Worm (Caenorhabditis elegans): Measurements from ENCODE around the gene K09G1.1.

Gene K09G1.1

DNA sequence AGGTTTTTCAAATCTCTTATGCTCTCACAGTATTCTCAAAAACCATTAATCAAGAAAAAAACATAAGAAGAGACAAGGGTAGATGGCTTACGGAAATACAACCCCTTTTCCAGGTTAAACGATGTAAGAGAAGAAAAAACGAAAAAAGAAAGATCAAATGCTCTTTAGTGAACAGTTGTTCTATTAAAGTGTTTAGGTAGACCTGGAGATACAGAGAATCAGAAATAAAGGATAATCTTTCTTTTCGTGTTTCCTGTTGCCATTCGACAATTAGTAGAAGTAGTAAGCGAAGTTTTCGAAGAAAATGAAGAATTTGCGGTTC is at the start of gene K09G1.1:
Gene K09G1.1, plus strand, starts transcription at position 223 of the 322 bp plus-strand sequence.
- TF ChIP-seq unc-62 (GFP tag; optimal IDR thresholded peaks at IDR 0.05), result no peak

DNA sequence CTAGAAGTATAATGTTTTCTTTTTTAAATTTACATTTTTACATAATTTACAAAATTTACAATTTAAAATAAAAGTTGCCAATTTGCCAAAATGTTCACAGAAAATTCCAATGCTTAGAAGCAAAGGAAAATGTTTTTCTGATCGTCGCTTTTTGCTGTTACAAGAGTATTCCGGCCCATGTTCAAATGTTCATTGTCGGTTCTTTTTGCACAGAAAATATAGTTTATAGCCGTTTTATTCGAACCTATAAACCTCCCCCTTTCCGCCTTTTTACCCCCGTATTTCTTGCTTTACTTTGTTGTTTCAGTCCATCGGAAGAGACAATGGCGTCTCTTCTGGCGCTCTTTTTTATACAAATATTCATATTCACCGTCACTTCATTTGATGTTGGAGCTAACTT is 48.7 kb upstream of the K09G1.1 start, which contains the start of gene tag-329:
Gene tag-329, plus strand, starts transcription at position 301 of the 400 bp plus-strand sequence.
- TF ChIP-seq unc-62 (GFP tag; optimal IDR thresholded peaks at IDR 0.05), result no peak

DNA sequence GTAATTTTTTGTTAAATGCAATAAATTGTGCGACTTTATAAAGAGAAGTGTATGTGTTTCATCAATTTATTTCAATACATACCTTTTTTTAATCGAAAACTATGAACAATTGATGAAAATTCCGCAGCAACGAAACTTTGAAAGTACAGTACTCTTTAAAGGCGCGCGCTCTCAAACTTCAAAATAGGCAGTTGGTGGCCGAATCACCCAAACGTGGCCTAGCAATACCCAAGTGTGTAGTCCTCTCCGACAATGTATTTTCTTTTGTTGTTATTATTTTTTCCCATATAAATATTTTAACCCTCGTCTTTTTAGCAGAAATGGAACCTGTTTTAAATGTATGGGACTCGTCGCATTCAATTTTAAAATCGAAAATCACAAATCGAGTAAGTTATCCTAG is 46.8 kb upstream of the K09G1.1 start, which contains the start of gene C50F4.4:
Gene C50F4.4, plus strand, starts transcription at position 267 of the 400 bp plus-strand sequence.
- TF ChIP-seq unc-62 (GFP tag; optimal IDR thresholded peaks at IDR 0.05), result no peak

DNA sequence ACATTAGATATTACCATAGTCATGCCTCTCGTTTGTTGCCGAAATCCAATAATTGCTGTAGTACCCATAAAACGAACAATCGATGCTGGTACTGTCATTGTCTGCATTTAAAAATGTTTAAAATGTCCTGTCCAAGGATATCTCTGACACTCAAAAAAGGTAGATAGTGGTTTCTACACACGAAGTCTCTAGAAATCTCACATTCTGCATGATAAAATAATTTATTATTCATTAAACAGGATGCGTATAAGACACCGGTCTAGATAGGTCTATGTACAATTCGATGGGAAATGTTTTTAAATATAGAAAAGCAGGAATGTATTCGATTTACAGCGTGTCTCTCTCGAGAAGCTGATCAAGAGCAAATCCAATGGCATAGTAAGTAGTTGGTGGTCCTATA is 43.7 kb upstream of the K09G1.1 start, which contains the start of gene C50F4.12:
Gene C50F4.12, minus strand, starts transcription at position 101 of the 400 bp plus-strand sequence.
- TF ChIP-seq unc-62 (GFP tag; optimal IDR thresholded peaks at IDR 0.05), result no peak

DNA sequence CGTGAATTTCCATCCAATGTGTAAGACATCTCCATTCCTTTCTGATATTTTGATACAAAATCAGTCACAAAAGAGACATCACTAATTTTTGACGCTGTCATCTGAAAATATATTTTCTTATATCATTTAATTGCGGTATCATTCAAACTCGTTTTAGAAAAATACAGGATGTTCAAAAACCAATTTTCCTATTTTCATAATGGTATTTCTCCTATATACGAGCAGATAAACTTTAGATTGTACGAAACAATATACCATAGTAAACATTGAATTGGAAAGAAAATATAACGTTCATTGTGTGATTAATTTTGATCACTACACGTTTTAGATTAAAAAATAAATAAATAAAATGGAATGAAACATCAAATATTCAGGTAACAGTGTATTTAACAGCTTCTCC is 41.8 kb upstream of the K09G1.1 start, which contains the start of gene C50F4.16:
Gene C50F4.16, minus strand, starts transcription at position 101 of the 400 bp plus-strand sequence.
- no peak for TF ChIP-seq unc-62 (GFP tag; optimal IDR thresholded peaks at IDR 0.05)

DNA sequence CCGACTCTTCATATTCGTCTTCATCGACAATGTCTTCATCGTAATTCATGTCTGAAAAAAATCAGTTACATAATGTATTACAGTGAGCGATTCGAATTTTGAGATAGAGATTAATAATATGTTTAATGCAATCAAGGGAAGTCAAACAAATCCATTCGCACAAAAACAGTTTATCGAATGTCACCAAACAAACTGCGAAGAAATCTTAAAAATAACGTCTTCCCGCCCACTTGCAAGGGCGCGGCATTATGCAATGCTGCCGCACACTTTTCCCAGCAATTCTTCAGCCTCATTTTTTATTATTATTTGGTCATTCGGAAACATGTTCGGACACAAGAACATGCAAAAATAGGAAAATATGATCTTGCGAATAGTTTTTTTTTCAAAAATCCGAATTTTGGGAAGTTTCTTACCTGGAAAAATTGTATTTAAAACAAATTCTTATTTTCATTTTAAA is 39.1 kb upstream of the K09G1.1 start, which contains the start of gene mdf-1:
Gene mdf-1, minus strand, starts transcription at position 51 of the 457 bp plus-strand sequence.
- no peak for TF ChIP-seq unc-62 (GFP tag; optimal IDR thresholded peaks at IDR 0.05)

DNA sequence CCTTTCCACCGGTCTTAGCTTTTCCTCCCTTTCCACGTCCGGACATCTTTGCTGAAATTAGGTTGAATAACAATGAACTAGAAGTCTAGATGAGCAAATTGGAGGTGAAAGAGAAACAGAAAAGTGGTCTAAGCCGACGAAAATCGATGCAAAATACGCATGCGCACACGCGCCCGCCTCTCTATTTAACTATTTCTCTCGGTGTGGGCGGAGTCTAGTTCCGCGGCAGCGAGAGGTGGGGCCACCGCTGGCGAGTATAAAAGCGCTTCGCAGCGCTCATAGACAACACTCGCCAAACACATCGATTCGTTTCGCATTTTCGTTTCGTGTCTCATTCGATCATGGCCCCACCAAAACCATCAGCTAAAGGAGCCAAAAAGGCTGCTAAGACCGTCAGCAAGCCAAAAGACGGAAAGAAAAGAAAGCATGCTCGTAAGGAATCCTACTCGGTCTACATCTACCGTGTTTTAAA is 38.1 kb upstream of the K09G1.1 start, which contains the start of the genes his-35 and his-41:
Gene his-35, minus strand, starts transcription at position 51 of the 472 bp plus-strand sequence.
Gene his-41, plus strand, starts transcription at position 299 of the 472 bp plus-strand sequence.
- no peak for TF ChIP-seq unc-62 (GFP tag; optimal IDR thresholded peaks at IDR 0.05)

DNA sequence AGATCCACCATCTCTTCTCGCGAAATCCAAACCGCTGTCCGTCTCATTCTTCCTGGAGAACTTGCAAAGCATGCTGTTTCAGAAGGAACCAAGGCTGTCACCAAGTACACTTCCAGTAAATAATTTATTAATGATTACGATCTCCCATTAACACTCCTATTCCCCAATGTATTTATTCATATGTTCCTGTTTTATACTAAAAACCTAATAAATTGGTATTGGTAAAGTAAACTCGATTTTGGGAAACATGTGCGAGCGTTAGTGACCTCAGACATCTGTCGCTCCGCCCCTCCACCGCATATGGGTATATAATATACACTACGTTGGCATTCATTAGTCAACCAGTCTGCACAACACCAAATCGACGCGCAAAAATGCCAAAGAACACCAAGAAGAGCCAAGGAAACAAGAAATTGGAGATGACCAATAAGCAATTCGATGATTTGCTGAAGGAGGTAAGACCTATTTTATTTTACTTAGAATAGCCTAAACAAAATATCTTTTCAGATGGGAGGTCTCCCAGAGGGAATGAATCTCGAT is 37.2 kb upstream of the K09G1.1 start, which contains the start of gene C50F4.6:
Gene C50F4.6, plus strand, starts transcription at position 51 of the 540 bp plus-strand sequence.
- no peak for TF ChIP-seq unc-62 (GFP tag; optimal IDR thresholded peaks at IDR 0.05)

DNA sequence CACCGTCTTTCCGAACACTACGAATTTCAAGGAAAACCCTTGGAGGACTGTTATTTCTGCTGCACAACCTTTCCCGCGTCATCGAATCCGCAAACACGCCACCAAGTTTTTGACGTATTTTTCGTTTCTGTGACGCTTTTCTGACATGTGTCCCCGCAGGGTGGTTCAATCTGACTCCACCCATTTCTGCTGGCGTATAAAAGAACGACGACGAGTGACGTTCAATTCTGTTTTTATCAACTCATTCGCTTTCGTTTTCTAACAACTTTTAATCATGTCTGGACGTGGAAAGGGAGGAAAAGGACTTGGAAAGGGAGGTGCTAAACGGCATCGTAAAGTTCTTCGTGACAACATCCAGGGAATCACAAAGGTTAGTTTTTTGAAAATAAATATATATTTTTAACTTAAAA is 36.5 kb upstream of the K09G1.1 start, which contains the start of gene his-37:
Gene his-37, plus strand, starts transcription at position 246 of the 410 bp plus-strand sequence.
- TF ChIP-seq unc-62 (GFP tag; optimal IDR thresholded peaks at IDR 0.05), result no peak

DNA sequence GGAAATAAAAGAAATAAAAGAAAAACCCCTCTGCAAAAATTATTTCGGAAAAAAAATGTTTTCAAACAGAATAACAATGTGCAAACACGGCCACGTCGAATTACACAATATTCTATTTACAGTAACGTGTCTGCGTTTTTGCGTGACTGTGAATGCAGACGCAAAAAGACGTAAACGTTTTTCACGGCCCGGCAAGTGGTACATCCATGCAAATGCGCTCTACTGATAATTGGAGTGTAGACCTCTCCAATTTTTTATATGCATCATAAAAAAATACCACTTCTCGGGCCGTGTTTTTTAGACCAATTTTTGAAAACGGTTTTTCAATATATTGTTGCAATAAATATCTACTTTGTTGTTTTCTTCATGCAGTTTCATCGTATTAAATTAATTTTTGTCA is 33.9 kb upstream of the K09G1.1 start, which contains the start of gene nstp-10:
Gene nstp-10, minus strand, starts transcription at position 378 of the 400 bp plus-strand sequence.
- TF ChIP-seq unc-62 (GFP tag; optimal IDR thresholded peaks at IDR 0.05), result no peak

DNA sequence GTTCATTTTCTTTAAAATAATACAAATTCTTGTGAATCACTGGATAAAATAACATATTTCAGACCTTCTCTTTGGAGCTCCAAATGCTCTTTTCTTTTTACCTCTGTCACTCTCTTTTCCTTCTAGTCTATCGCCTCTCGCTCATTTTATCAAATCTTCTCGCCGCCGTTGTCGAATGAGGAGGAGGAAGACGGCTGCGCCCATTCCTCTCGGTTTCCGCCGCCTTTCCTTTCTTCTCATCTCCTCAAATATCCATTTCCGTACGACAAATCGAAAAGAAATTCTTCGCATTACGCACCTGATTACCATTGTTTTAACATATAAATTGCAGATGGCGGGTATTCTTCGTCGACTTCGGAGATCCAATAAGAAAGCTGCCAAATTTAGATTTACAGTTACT is 33.0 kb upstream of the K09G1.1 start, which contains the start of gene ehbp-1:
Gene ehbp-1, plus strand, starts transcription at position 332 of the 400 bp plus-strand sequence.
- no peak for TF ChIP-seq unc-62 (GFP tag; optimal IDR thresholded peaks at IDR 0.05)

DNA sequence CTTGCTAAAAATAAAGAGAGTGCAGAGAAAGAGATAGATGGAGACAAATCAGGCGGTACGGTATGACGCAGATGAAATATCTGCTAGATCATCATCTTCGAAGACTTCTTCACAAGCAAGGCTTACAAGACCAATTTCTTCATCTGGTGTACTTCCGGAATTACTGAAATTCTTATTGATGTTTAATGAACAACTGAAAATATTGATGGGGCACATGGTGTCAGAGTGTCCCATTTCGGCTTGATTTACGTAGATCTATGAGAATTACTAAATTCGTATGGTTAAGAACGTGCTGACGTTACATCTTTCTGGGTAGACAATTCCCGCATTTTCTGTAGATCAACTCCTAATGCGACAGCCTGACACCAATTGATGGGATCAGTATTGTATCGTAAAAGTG is 26.7 kb upstream of the K09G1.1 start:
- no peak for TF ChIP-seq unc-62 (GFP tag; optimal IDR thresholded peaks at IDR 0.05)

DNA sequence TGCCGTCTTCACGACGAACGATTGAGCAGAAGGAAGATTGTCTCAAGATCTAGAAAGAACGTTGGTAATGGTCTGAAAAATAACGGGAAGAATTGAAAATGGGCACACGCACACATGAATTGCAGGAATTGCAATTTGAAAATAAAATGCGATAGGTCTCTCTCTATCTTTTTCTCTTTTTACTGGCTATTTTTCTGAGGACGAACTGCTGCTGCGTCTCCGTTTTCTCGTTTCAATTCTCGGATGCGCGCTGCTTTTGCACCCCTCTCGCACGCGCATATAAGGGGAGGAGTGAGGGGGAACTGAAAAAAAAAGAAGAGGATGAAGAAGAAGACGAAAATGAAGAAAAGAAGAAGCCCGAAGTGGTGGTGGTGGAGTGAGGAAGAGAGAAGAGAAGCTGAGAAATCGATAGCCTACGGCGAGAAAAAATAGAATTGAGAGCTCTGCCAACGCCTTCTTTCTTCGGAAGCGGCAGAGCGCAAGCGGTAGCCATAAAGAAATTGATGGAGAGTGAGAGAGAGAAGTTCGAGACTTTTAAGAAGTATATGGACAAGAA is 21.6 kb upstream of the K09G1.1 start, which contains the start of gene rgef-1:
Gene rgef-1, minus strand, starts transcription at position 51 of the 556 bp plus-strand sequence.
- no peak for TF ChIP-seq unc-62 (GFP tag; optimal IDR thresholded peaks at IDR 0.05)

DNA sequence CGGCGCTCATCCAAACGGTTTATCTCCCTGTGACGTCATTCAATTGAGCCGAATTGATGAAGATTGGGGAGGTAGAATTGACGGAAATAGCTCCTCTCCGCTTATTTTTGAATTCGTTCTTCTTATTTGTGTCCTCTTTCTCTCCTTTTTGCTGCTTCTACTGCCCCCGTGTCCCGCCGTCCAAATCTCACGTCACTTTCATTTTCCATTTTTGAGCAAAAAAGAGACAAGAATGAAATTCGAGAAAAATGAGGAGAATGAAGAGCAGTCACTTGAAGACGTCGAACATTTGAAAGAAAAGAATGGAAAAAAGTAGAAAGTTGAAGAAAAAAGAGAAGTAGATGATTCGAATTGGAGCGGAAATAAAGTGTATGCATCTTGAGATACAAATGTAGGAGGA is 19.8 kb upstream of the K09G1.1 start:
- TF ChIP-seq unc-62 (GFP tag; optimal IDR thresholded peaks at IDR 0.05), result no peak

DNA sequence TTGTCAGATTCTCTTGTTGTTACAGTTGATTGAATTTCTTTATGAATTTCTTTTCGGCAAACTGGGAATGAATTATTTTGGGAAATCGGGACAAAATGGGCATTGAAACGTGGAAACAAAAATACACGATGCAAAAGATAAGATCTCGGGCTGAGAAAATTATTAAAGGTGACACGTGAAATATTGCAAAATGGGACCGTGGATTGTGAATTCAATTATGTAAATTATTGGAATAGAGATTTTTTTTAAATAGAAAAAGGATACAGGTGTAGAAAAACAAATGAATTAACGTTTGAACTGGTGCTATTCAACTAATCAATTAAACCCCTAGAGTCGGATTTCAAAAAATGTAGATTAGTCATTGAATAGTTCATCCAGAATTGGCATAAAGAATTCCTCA is 14.6 kb upstream of the K09G1.1 start, which contains the start of gene F25B3.4:
Gene F25B3.4, minus strand, starts transcription at position 101 of the 400 bp plus-strand sequence.
- no peak for TF ChIP-seq unc-62 (GFP tag; optimal IDR thresholded peaks at IDR 0.05)

DNA sequence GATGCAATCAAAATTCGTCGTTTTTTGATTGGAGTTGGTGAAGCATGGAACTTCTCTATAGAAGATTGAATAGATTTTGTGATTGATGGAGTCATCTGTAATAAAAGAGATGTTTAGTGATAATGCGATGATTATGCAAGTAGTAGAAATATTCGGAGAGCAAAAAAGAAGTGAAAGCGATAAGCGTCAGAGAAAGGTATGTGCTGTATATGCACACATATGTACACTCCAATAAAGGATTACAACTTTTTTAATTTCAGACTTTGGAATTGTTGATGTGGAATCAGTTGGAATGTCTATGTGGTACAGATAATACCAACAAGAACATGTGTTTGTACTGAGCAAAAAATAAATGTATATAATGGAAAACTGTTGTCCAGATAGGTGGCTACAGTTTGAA is 13.1 kb upstream of the K09G1.1 start, which contains the start of gene F25B3.5:
Gene F25B3.5, minus strand, starts transcription at position 101 of the 400 bp plus-strand sequence.
- TF ChIP-seq unc-62 (GFP tag; optimal IDR thresholded peaks at IDR 0.05), result no peak

Data from whole organism, dauer.